Fruit fly (Drosophila melanogaster): Measurements from ENCODE around the gene hoip.

- no peak for TF ChIP-seq jing (GFP tag; optimal IDR thresholded peaks at IDR 0.05)
- TF ChIP-seq Eip74EF (GFP tag; optimal IDR thresholded peaks at IDR 0.05) = no peak
- TF ChIP-seq D (optimal IDR thresholded peaks at IDR 0.05) = no peak
- no peak for TF ChIP-seq D (GFP tag; optimal IDR thresholded peaks at IDR 0.05)
- no peak for TF ChIP-seq jigr1 (GFP tag; IDR thresholded peaks at IDR 0.05)
- TF ChIP-seq tup (GFP tag; optimal IDR thresholded peaks at IDR 0.05) = no peak
- no peak for TF ChIP-seq CG2116 (GFP tag; optimal IDR thresholded peaks at IDR 0.05)
- TF ChIP-seq CG11398 (GFP tag; optimal IDR thresholded peaks at IDR 0.05) = no peak
- no peak for TF ChIP-seq esg (GFP tag; conservative IDR thresholded peaks at IDR 0.05)
- TF ChIP-seq zen (tag; optimal IDR thresholded peaks at IDR 0.05) = no peak
Observed at dm6 chr2L:9695723-9696122, 3.9 kb upstream of the hoip start.

Data from whole organism, embryonic.